Fruit fly (Drosophila melanogaster) whole organism, embryonic: ENCODE data around the gene CG1998.

Experiments used
- Ada2b ChIP-seq: fragments of 200-800 bp; sonication (Bioruptor generic); IDR thresholded peaks from 2 replicates; pipeline ENCODE4 v1.3.6; 2022; ENCODE audit warnings: missing biosample characterization, missing genetic modification characterization
- B-H1 ChIP-seq: fragments of 200-800 bp; sonication (Bioruptor generic); IDR thresholded peaks from 3 replicates; pipeline ENCODE4 v1.3.6; 2022; ENCODE audit warnings: missing biosample characterization, missing genetic modification characterization
- B-H2 ChIP-seq: fragments of 200-800 bp; sonication (Bioruptor generic); optimal IDR thresholded peaks from 2 replicates; lab custom pipeline; 2018; ENCODE audit warnings: missing biosample characterization, mild to moderate bottlenecking, missing genetic modification characterization
- CG10147 ChIP-seq: fragments of 200-800 bp; sonication (Bioruptor generic); optimal IDR thresholded peaks from 2 replicates; lab custom pipeline; 2019; ENCODE audit warnings: missing biosample characterization, mild to moderate bottlenecking, missing genetic modification characterization, moderate library complexity
- CG10654 ChIP-seq: fragments of 200-800 bp; sonication (Bioruptor generic); optimal IDR thresholded peaks from 2 replicates; lab custom pipeline; 2016; ENCODE audit warnings: missing biosample characterization, missing genetic modification characterization
- CG11247 ChIP-seq: fragments of 200-800 bp; sonication (Bioruptor generic); IDR thresholded peaks from 2 replicates; pipeline ENCODE4 v1.3.6; 2022; ENCODE audit warnings: missing biosample characterization, missing genetic modification characterization
- CG11560 ChIP-seq: fragments of 200-800 bp; sonication (Bioruptor generic); IDR thresholded peaks from 3 replicates; pipeline ENCODE4 v1.3.6; 2022; ENCODE audit warnings: missing biosample characterization, missing genetic modification characterization
- CG12104 ChIP-seq: fragments of 200-800 bp; sonication (Bioruptor generic); optimal IDR thresholded peaks from 3 replicates; lab custom pipeline; 2016; ENCODE audit warnings: missing biosample characterization, missing genetic modification characterization
- CG1233 ChIP-seq: fragments of 200-800 bp; sonication (Bioruptor generic); optimal IDR thresholded peaks from 4 replicates; lab custom pipeline; 2018; ENCODE audit warnings: missing biosample characterization, mild to moderate bottlenecking, missing genetic modification characterization
- CG13296 ChIP-seq: fragments of 200-800 bp; sonication (Bioruptor generic); optimal IDR thresholded peaks from 3 replicates; lab custom pipeline; 2018; ENCODE audit warnings: missing biosample characterization, mild to moderate bottlenecking, missing genetic modification characterization
- CG13775 ChIP-seq: fragments of 200-800 bp; sonication (Bioruptor generic); optimal IDR thresholded peaks from 3 replicates; lab custom pipeline; 2017; ENCODE audit warnings: missing biosample characterization, mild to moderate bottlenecking, missing genetic modification characterization
- CG1602 ChIP-seq: fragments of 200-800 bp; sonication (Bioruptor generic); optimal IDR thresholded peaks from 3 replicates; lab custom pipeline; 2016; ENCODE audit warnings: missing biosample characterization, missing genetic modification characterization
- CG17186 ChIP-seq: fragments of 200-800 bp; sonication (Bioruptor generic); optimal IDR thresholded peaks from 3 replicates; lab custom pipeline; 2017; ENCODE audit warnings: missing biosample characterization, missing genetic modification reagents, missing genetic modification characterization
- CG17328 ChIP-seq: fragments of 200-800 bp; sonication (Bioruptor generic); IDR thresholded peaks from 2 replicates; pipeline ENCODE4 v1.3.6; 2022; ENCODE audit warnings: missing biosample characterization, missing genetic modification characterization
- CG17829 ChIP-seq: fragments of 200-800 bp; optimal IDR thresholded peaks from 2 replicates; lab custom pipeline; 2019; ENCODE audit warnings: missing biosample characterization, mild to moderate bottlenecking, missing genetic modification characterization, moderate library complexity
- CG18262 ChIP-seq: fragments of 200-800 bp; optimal IDR thresholded peaks from 3 replicates; lab custom pipeline; 2019; ENCODE audit warnings: missing biosample characterization, mild to moderate bottlenecking, missing genetic modification characterization, moderate library complexity
- CG31224 ChIP-seq: fragments of 200-800 bp; sonication (Bioruptor generic); IDR thresholded peaks from 2 replicates; pipeline ENCODE4 v1.3.6; 2022; ENCODE audit warnings: missing biosample characterization, missing genetic modification characterization
- CG4404 ChIP-seq: fragments of 200-800 bp; sonication (Bioruptor generic); IDR thresholded peaks from 2 replicates; pipeline ENCODE4 v1.3.6; 2022; ENCODE audit warnings: missing biosample characterization, missing genetic modification characterization
- CG6683 ChIP-seq: fragments of 200-800 bp; sonication (Bioruptor generic); optimal IDR thresholded peaks from 2 replicates; lab custom pipeline; 2017; ENCODE audit warnings: missing biosample characterization, mild to moderate bottlenecking, missing genetic modification characterization, missing genetic modification reagents
- CG7556 ChIP-seq: fragments of 200-800 bp; sonication (Bioruptor generic); optimal IDR thresholded peaks from 2 replicates; lab custom pipeline; 2017; ENCODE audit warnings: missing biosample characterization, mild to moderate bottlenecking, missing genetic modification characterization
- CG9437 ChIP-seq: fragments of 200-800 bp; sonication (Bioruptor generic); optimal IDR thresholded peaks from 2 replicates; lab custom pipeline; 2018; ENCODE audit warnings: missing biosample characterization, mild to moderate bottlenecking, missing genetic modification characterization
- CG9727 ChIP-seq: fragments of 200-800 bp; sonication (Bioruptor generic); optimal IDR thresholded peaks from 3 replicates; lab custom pipeline; 2017; ENCODE audit warnings: missing biosample characterization, mild to moderate bottlenecking, missing genetic modification characterization
- CHES-1-like ChIP-seq: fragments of 200-800 bp; sonication (Bioruptor generic); optimal IDR thresholded peaks from 2 replicates; lab custom pipeline; 2016; ENCODE audit warnings: missing biosample characterization, missing genetic modification characterization
- Deaf1 ChIP-seq: fragments of 200-800 bp; optimal IDR thresholded peaks from 3 replicates; lab custom pipeline; 2019; ENCODE audit warnings: missing biosample characterization, mild to moderate bottlenecking, missing genetic modification characterization, moderate library complexity
- Dfd ChIP-seq, 2 experiments: fragments of >200 bp; optimal IDR thresholded peaks; 2 replicates each; lab custom pipeline; 2017; ENCODE audit warnings: missing biosample characterization in 2 of 2, missing genetic modification characterization in 2 of 2
- Drgx ChIP-seq: fragments of 200-800 bp; sonication (Bioruptor generic); IDR thresholded peaks from 2 replicates; pipeline ENCODE4 v1.3.6; 2022; ENCODE audit warnings: missing biosample characterization, missing genetic modification characterization
- Hr3 ChIP-seq: fragments of 200-800 bp; sonication (Bioruptor generic); optimal IDR thresholded peaks from 3 replicates; lab custom pipeline; 2016; ENCODE audit warnings: missing biosample characterization, missing genetic modification characterization
- Jarid2 ChIP-seq: fragments of 200-800 bp; sonication (Bioruptor generic); optimal IDR thresholded peaks from 3 replicates; lab custom pipeline; 2017; ENCODE audit warnings: mild to moderate bottlenecking, missing biosample characterization, missing genetic modification reagents, missing genetic modification characterization
- Kr ChIP-seq: fragments of 200-800 bp; sonication (Bioruptor generic); optimal IDR thresholded peaks from 2 replicates; lab custom pipeline; 2017; ENCODE audit warnings: missing biosample characterization, mild to moderate bottlenecking, missing genetic modification characterization
- MTF-1 ChIP-seq: fragments of 200-800 bp; sonication (Bioruptor generic); optimal IDR thresholded peaks from 2 replicates; lab custom pipeline; 2018; ENCODE audit warnings: missing biosample characterization, mild to moderate bottlenecking, missing genetic modification characterization, borderline replicate concordance
- Nf-YA ChIP-seq: fragments of 200-800 bp; sonication (Bioruptor generic); IDR thresholded peaks from 2 replicates; pipeline ENCODE4 v1.3.6; 2022; ENCODE audit warnings: missing biosample characterization, missing genetic modification characterization
- ap ChIP-seq: fragments of 200-800 bp; sonication (Bioruptor generic); IDR thresholded peaks from 2 replicates; pipeline ENCODE4 v1.3.6; 2022; ENCODE audit warnings: missing biosample characterization, missing genetic modification characterization
- cas ChIP-seq: fragments of 200-800 bp; sonication (Bioruptor generic); IDR thresholded peaks from 2 replicates; pipeline ENCODE4 v1.3.6; 2022; ENCODE audit warnings: missing biosample characterization, missing genetic modification characterization
- dysf ChIP-seq: fragments of 200-800 bp; sonication (Bioruptor generic); IDR thresholded peaks from 3 replicates; pipeline ENCODE4 v1.3.6; 2022; ENCODE audit warnings: missing biosample characterization, missing genetic modification characterization
- exex ChIP-seq: fragments of 200-800 bp; sonication (Bioruptor generic); optimal IDR thresholded peaks from 4 replicates; lab custom pipeline; 2018; ENCODE audit warnings: missing biosample characterization, mild to moderate bottlenecking, missing genetic modification characterization, moderate library complexity
- eyg ChIP-seq: fragments of 200-800 bp; sonication (Bioruptor generic); optimal IDR thresholded peaks from 3 replicates; lab custom pipeline; 2016; ENCODE audit warnings: missing biosample characterization, missing genetic modification characterization
- fd3F ChIP-seq: fragments of 200-800 bp; sonication (Bioruptor generic); optimal IDR thresholded peaks from 2 replicates; lab custom pipeline; 2018; ENCODE audit warnings: missing biosample characterization, mild to moderate bottlenecking, missing genetic modification characterization, moderate library complexity
- gem ChIP-seq: fragments of 200-800 bp; sonication (Bioruptor generic); optimal IDR thresholded peaks from 2 replicates; lab custom pipeline; 2019; ENCODE audit warnings: missing biosample characterization, mild to moderate bottlenecking, missing genetic modification characterization, moderate library complexity
- gsb ChIP-seq: fragments of 200-800 bp; sonication (Bioruptor generic); IDR thresholded peaks from 2 replicates; pipeline ENCODE4 v1.3.6; 2022; ENCODE audit warnings: missing biosample characterization, missing genetic modification characterization
- lab ChIP-seq: fragments of 200-800 bp; sonication (Bioruptor generic); optimal IDR thresholded peaks from 3 replicates; lab custom pipeline; 2017; ENCODE audit warnings: missing biosample characterization, missing genetic modification characterization, mild to moderate bottlenecking, moderate library complexity, missing genetic modification reagents
- ranshi ChIP-seq: fragments of 200-800 bp; sonication (Bioruptor generic); IDR thresholded peaks from 2 replicates; pipeline ENCODE4 v1.3.6; 2022; ENCODE audit warnings: missing biosample characterization, missing genetic modification characterization
- run ChIP-seq: fragments of 200-800 bp; sonication (Bioruptor generic); optimal IDR thresholded peaks from 3 replicates; lab custom pipeline; 2018; ENCODE audit warnings: missing biosample characterization, mild to moderate bottlenecking, missing genetic modification characterization
- sisA ChIP-seq: fragments of 200-800 bp; sonication (Bioruptor generic); IDR thresholded peaks from 2 replicates; pipeline ENCODE4 v1.3.6; 2022; ENCODE audit warnings: missing biosample characterization, missing genetic modification characterization
- sqz ChIP-seq: fragments of 200-800 bp; sonication (Bioruptor generic); optimal IDR thresholded peaks from 3 replicates; lab custom pipeline; 2018; ENCODE audit warnings: missing biosample characterization, mild to moderate bottlenecking, missing genetic modification characterization
- stc ChIP-seq: fragments of 200-800 bp; sonication (Bioruptor generic); IDR thresholded peaks from 2 replicates; pipeline ENCODE4 v1.3.6; 2022; ENCODE audit warnings: missing biosample characterization, missing genetic modification characterization
- tin ChIP-seq: fragments of 200-800 bp; sonication (Bioruptor generic); optimal IDR thresholded peaks from 3 replicates; lab custom pipeline; 2016; ENCODE audit warnings: missing biosample characterization, missing genetic modification characterization
- trh ChIP-seq: fragments of 200-800 bp; sonication (Bioruptor generic); optimal IDR thresholded peaks from 2 replicates; lab custom pipeline; 2016; ENCODE audit warnings: missing biosample characterization, missing genetic modification characterization
- tup ChIP-seq: fragments of 200-800 bp; sonication (Bioruptor generic); optimal IDR thresholded peaks from 2 replicates; lab custom pipeline; 2016; ENCODE audit warnings: missing biosample characterization, mild to moderate bottlenecking, missing genetic modification characterization, moderate library complexity
- zf30C ChIP-seq: fragments of 200-800 bp; sonication (Bioruptor generic); optimal IDR thresholded peaks from 3 replicates; lab custom pipeline; 2018; ENCODE audit warnings: missing biosample characterization, mild to moderate bottlenecking, missing genetic modification characterization

Gene CG1998

dm6 chrX:13390465-13391173 lies 22.3 kb downstream of the CG1998 start (continued):
- TF ChIP-seq gsb (GFP tag; lab: Robert Waterston, UW) = peak; percentile 58
- TF ChIP-seq CG17829 (tag; lab: Kevin White, UChicago) = peak; percentile 55
- peak; percentile 92 for TF ChIP-seq Drgx (GFP tag; lab: Robert Waterston, UW)
- peak; percentile 14 for TF ChIP-seq Hr3
- 0 out of 3 replicates have a peak, but pooled peaks have one; percentile 28 for TF ChIP-seq CG11560 (tag; lab: Robert Waterston, UW)
- TF ChIP-seq CG1233 = peak; percentile 56
- TF ChIP-seq CG6683 (GFP tag; lab: Kevin White, UChicago) = peak; percentile 49
- TF ChIP-seq tin (GFP tag; lab: Kevin White, UChicago) = peak; percentile 7
- TF ChIP-seq Ada2b = peak; percentile 68
- TF ChIP-seq tup (GFP tag; lab: Kevin White, UChicago) = no peak
- TF ChIP-seq CHES-1-like (GFP tag; lab: Kevin White, UChicago) = no peak
- peak; percentile 40; the same call in 1 of the 3 replicates for TF ChIP-seq B-H1 (GFP tag; lab: Robert Waterston, UW)
- peak; percentile 83 for TF ChIP-seq CG13296
- TF ChIP-seq CG10147 (GFP tag; lab: Kevin White, UChicago) = peak; percentile 81
- peak; percentile 49 for TF ChIP-seq Deaf1 (tag; lab: Kevin White, UChicago)
- TF ChIP-seq ap = 0 out of 2 replicates have a peak, but pooled peaks have one; percentile 11
- TF ChIP-seq CG9727 (GFP tag; lab: Kevin White, UChicago) = peak; percentile 68
- peak; percentile 70 for TF ChIP-seq stc (GFP tag; lab: Robert Waterston, UW)
- no peak for TF ChIP-seq trh (GFP tag; lab: Kevin White, UChicago)
- TF ChIP-seq gem = peak; percentile 83
- TF ChIP-seq CG7556 (GFP tag; lab: Kevin White, UChicago) = peak; percentile 67
- no peak for TF ChIP-seq Kr (GFP tag; lab: Kevin White, UChicago)
- TF ChIP-seq MTF-1 (GFP tag; lab: Kevin White, UChicago) = no peak
- no peak for TF ChIP-seq sqz (GFP tag; lab: Kevin White, UChicago)
- TF ChIP-seq CG10654 = peak; percentile 2
- peak; percentile 78; the same call in 2 of the 3 replicates for TF ChIP-seq dysf
- peak; percentile 66 for TF ChIP-seq ranshi (GFP tag; lab: Robert Waterston, UW)
- no peak for TF ChIP-seq eyg (GFP tag; lab: Kevin White, UChicago)
- no peak for TF ChIP-seq CG17186 (GFP tag; lab: Kevin White, UChicago)
- TF ChIP-seq CG13775 (GFP tag; lab: Kevin White, UChicago) = peak; percentile 57
- peak; percentile 37 for TF ChIP-seq CG12104 (GFP tag; lab: Kevin White, UChicago)
- peak; percentile 83 for TF ChIP-seq fd3F (GFP tag; lab: Kevin White, UChicago)
- peak; percentile 24; the same call in 1 of the 2 replicates for TF ChIP-seq sisA (GFP tag; lab: Robert Waterston, UW)
- TF ChIP-seq lab (GFP tag; lab: Kevin White, UChicago) = peak; percentile 85
- peak; percentile 36 for TF ChIP-seq zf30C (GFP tag; lab: Kevin White, UChicago)
- TF ChIP-seq CG1602 (GFP tag; lab: Kevin White, UChicago) = peak; percentile 26
- TF ChIP-seq exex (tag; lab: Kevin White, UChicago) = peak; percentile 48
- TF ChIP-seq Jarid2 = peak; percentile 23
- TF ChIP-seq CG31224 (GFP tag; lab: Robert Waterston, UW) = peak; percentile 75
- TF ChIP-seq run (tag; lab: Kevin White, UChicago) = peak; percentile 9
- TF ChIP-seq CG11247 = peak; percentile 35; the same call in 1 of the 2 replicates
- TF ChIP-seq B-H2 (GFP tag; lab: Kevin White, UChicago) = peak; percentile 31
- TF ChIP-seq cas (GFP tag; lab: Robert Waterston, UW) = peak; percentile 68; the same call in 1 of the 2 replicates
- TF ChIP-seq CG4404 (GFP tag; lab: Robert Waterston, UW) = 0 out of 2 replicates have a peak, but pooled peaks have one; percentile 29
- TF ChIP-seq CG18262 (tag; lab: Kevin White, UChicago) = peak; percentile 48
- peak; percentile 57; the same call in 1 of the 2 replicates for TF ChIP-seq Nf-YA (GFP tag; lab: Robert Waterston, UW)
- 0 out of 2 replicates have a peak, but pooled peaks have one; percentile 28 for TF ChIP-seq CG17328 (GFP tag; lab: Robert Waterston, UW)
- TF ChIP-seq Dfd (GFP tag; optimal IDR thresholded peaks at IDR 0.05; lab: Kevin White, UChicago) = no peak
- peak; percentile 36 for TF ChIP-seq CG9437 (GFP tag; lab: Kevin White, UChicago)
